Fruit fly (Drosophila melanogaster): Measurements from ENCODE around the gene eIF4EHP.

The eIF4EHP gene

dm6 chr3R:24112320-24113069 lies 3.7 kb upstream of the eIF4EHP start, which contains the start of gene CG13605 (continued):
- TF ChIP-seq p53 (GFP tag; optimal IDR thresholded peaks at IDR 0.05) (no peak), HLHmδ (GFP tag; optimal IDR thresholded peaks at IDR 0.05) (no peak), stwl (tag; optimal IDR thresholded peaks at IDR 0.05) (peak; percentile 55), Dfd (GFP tag; optimal IDR thresholded peaks at IDR 0.05) (no peak), HHEX (GFP tag; optimal IDR thresholded peaks at IDR 0.05) (peak; percentile 88), CG10321 (GFP tag; IDR thresholded peaks at IDR 0.05) (0 out of 2 replicates have a peak, but pooled peaks have one; percentile 20), lmd (GFP tag; IDR thresholded peaks at IDR 0.05) (peak; percentile 76), CG4617 (GFP tag; optimal IDR thresholded peaks at IDR 0.05; ENCODE audit: borderline replicate concordance) (peak; percentile 80), CG12769 (tag; optimal IDR thresholded peaks at IDR 0.05) (no peak), CG15601 (tag; optimal IDR thresholded peaks at IDR 0.05) (peak; percentile 61), CG7745 (tag; optimal IDR thresholded peaks at IDR 0.05) (peak; percentile 65), CG6175 (GFP tag; IDR thresholded peaks at IDR 0.05) (0 out of 3 replicates have a peak, but pooled peaks have one; percentile 7), zfh2 (GFP tag; optimal IDR thresholded peaks at IDR 0.05) (peak; percentile 68), CG33213 (GFP tag; optimal IDR thresholded peaks at IDR 0.05) (peak; percentile 2), gfzf (GFP tag; optimal IDR thresholded peaks at IDR 0.05) (peak; percentile 84), CG2678 (tag; optimal IDR thresholded peaks at IDR 0.05) (peak; percentile 87), so (GFP tag; IDR thresholded peaks at IDR 0.05) (no peak), crol (GFP tag; IDR thresholded peaks at IDR 0.05) (no peak), slou (GFP tag; optimal IDR thresholded peaks at IDR 0.05) (peak; percentile 64), CG7357 (GFP tag; IDR thresholded peaks at IDR 0.05) (no peak), Scr (GFP tag; IDR thresholded peaks at IDR 0.05; ENCODE audit: partially characterized antibody) (no peak), CG31388 (GFP tag; optimal IDR thresholded peaks at IDR 0.05) (no peak), Elba2 (GFP tag; optimal IDR thresholded peaks at IDR 0.05) (no peak), CoRest (tag; optimal IDR thresholded peaks at IDR 0.05) (peak; percentile 77), CG8924 (tag; optimal IDR thresholded peaks at IDR 0.05) (peak; percentile 85), Rx (GFP tag; IDR thresholded peaks at IDR 0.05) (peak; percentile 23; the same call in 1 of the 2 replicates), CG8089 (GFP tag; optimal IDR thresholded peaks at IDR 0.05) (no peak), bcd (GFP tag; optimal IDR thresholded peaks at IDR 0.05) (peak; percentile 70), CG13894 (tag; optimal IDR thresholded peaks at IDR 0.05) (peak; percentile 80), CG32532 (GFP tag; IDR thresholded peaks at IDR 0.05) (peak; percentile 89), CG11504 (tag; optimal IDR thresholded peaks at IDR 0.05) (peak; percentile 81), lov (optimal IDR thresholded peaks at IDR 0.05) (no peak), lov (GFP tag; IDR thresholded peaks at IDR 0.05) (0 out of 3 replicates have a peak, but pooled peaks have one; percentile 73), ac (GFP tag; optimal IDR thresholded peaks at IDR 0.05) (no peak), wor (GFP tag; IDR thresholded peaks at IDR 0.05) (0 out of 2 replicates have a peak, but pooled peaks have one; percentile 28), ranshi (GFP tag; IDR thresholded peaks at IDR 0.05) (peak; percentile 58; the same call in 1 of the 2 replicates), Mes4 (GFP tag; optimal IDR thresholded peaks at IDR 0.05) (peak; percentile 22), sug (tag; optimal IDR thresholded peaks at IDR 0.05) (peak; percentile 23), insv (GFP tag; optimal IDR thresholded peaks at IDR 0.05) (peak in 1 of 2 experiments; percentile 4), Ets65A (GFP tag) (peak; percentile 94), CG10565 (GFP tag; optimal IDR thresholded peaks at IDR 0.05) (no peak), CG9437 (GFP tag; optimal IDR thresholded peaks at IDR 0.05) (peak; percentile 23), ind (GFP tag; optimal IDR thresholded peaks at IDR 0.05) (peak; percentile 76), Meics (GFP tag; optimal IDR thresholded peaks at IDR 0.05) (peak; percentile 93), Trl (optimal IDR thresholded peaks at IDR 0.05) (no peak), Trl (GFP tag; optimal IDR thresholded peaks at IDR 0.05) (peak; percentile 62), CG10543 (GFP tag; optimal IDR thresholded peaks at IDR 0.05) (peak; percentile 42), CG9727 (GFP tag; optimal IDR thresholded peaks at IDR 0.05) (peak; percentile 71), Ada2b (GFP tag; IDR thresholded peaks at IDR 0.05) (peak; percentile 66), CG4404 (GFP tag; IDR thresholded peaks at IDR 0.05) (no peak)
